Worm (Caenorhabditis elegans) whole organism, L2 larva: ENCODE data around the gene ttr-48.

ENCODE experiments used
- R02D3.7 ChIP-seq: fragments of 150-350 bp; optimal IDR thresholded peaks from 2 replicates; lab custom pipeline; 2014; ENCODE audit warnings: missing biosample characterization, missing genetic modification characterization
- Y55F3AM.14 ChIP-seq: fragments of 200-800 bp; sonication (Bioruptor generic); optimal IDR thresholded peaks from 2 replicates; lab custom pipeline; 2018; ENCODE audit warnings: mild to moderate bottlenecking, missing genetic modification characterization, missing compliant biosample characterization
- blmp-1 ChIP-seq: sonication (generic microtip); optimal IDR thresholded peaks from 2 replicates; lab custom pipeline; 2017; ENCODE audit warnings: missing genetic modification characterization, mild to moderate bottlenecking, missing compliant biosample characterization, antibody characterized with exemption, moderate library complexity; ENCODE audit not compliant: insufficient read depth
- egl-27 ChIP-seq: sonication (generic microtip); optimal IDR thresholded peaks from 3 replicates; lab custom pipeline; 2017; ENCODE audit warnings: missing biosample characterization, missing genetic modification reagents, missing genetic modification characterization
- elt-1 ChIP-seq: fragments of 150-350 bp; optimal IDR thresholded peaks from 2 replicates; lab custom pipeline; 2014; ENCODE audit warnings: missing biosample characterization, missing genetic modification characterization
- fos-1 ChIP-seq: fragments of 150-350 bp; optimal IDR thresholded peaks from 2 replicates; lab custom pipeline; 2014; ENCODE audit warnings: missing biosample characterization, missing genetic modification characterization
- lin-11 ChIP-seq: fragments of 150-350 bp; sonication (generic microtip); optimal IDR thresholded peaks from 2 replicates; lab custom pipeline; 2014; ENCODE audit warnings: missing biosample characterization, missing genetic modification characterization, inconsistent platforms, mixed read lengths
- lin-13 ChIP-seq: fragments of 150-350 bp; optimal IDR thresholded peaks from 2 replicates; lab custom pipeline; 2014; ENCODE audit warnings: missing biosample characterization, missing genetic modification reagents, missing genetic modification characterization
- lin-39 ChIP-seq: fragments of 150-350 bp; optimal IDR thresholded peaks from 2 replicates; lab custom pipeline; 2014; ENCODE audit warnings: missing biosample characterization, missing genetic modification reagents, missing genetic modification characterization
- mab-5 ChIP-seq: fragments of 150-350 bp; optimal IDR thresholded peaks from 2 replicates; lab custom pipeline; 2014; ENCODE audit warnings: missing biosample characterization, missing genetic modification characterization
- snpc-4 ChIP-seq: fragments of 150-350 bp; optimal IDR thresholded peaks from 2 replicates; lab custom pipeline; 2014; ENCODE audit warnings: missing biosample characterization, missing genetic modification characterization
- unc-62 ChIP-seq: fragments of 150-350 bp; optimal IDR thresholded peaks from 2 replicates; lab custom pipeline; 2014; ENCODE audit warnings: missing biosample characterization, missing genetic modification reagents, missing genetic modification characterization
- ztf-4 ChIP-seq: fragments of 150-350 bp; optimal IDR thresholded peaks from 2 replicates; lab custom pipeline; 2014; ENCODE audit warnings: missing biosample characterization, missing genetic modification characterization

DNA sequence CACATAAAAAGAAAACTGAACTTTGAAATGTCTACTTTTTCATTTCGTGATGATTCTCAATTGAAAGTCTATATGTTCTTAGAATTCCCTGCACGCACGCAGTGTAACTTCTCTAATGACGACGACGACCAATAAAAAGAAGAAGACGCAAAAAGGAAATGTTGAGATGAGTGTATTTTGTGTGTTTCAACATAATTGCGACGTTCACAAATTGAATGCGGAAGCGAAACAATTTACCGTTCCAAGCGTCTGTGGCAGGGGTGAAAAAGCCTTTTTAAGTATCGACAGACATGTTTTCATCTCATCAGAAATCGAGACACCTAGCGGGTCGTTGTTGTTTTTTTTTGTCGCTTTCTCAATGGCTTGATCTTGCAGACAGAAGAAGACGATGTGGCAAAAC, 3.6 kb downstream of the ttr-48 start:
- TF ChIP-seq lin-13 (GFP tag; lab: Kevin White, UChicago) (no peak), fos-1 (tag; lab: Kevin White, UChicago) (no peak), lin-11 (tag; lab: Kevin White, UChicago) (no peak), elt-1 (no peak), mab-5 (tag; lab: Kevin White, UChicago) (no peak), unc-62 (GFP tag; lab: Kevin White, UChicago) (no peak), lin-39 (tag; lab: Kevin White, UChicago) (no peak), snpc-4 (tag; lab: Kevin White, UChicago) (no peak), Y55F3AM.14 (GFP tag; lab: Kevin White, UChicago) (no peak), ztf-4 (tag; lab: Kevin White, UChicago) (no peak), egl-27 (tag; lab: Kevin White, UChicago) (no peak), R02D3.7 (tag; lab: Kevin White, UChicago) (no peak), blmp-1 (tag; lab: Kevin White, UChicago) (no peak)
